Worm (Caenorhabditis elegans) whole organism, L1 larva: ENCODE results near the gene lmtr-2.
A peak's percentile ranks its signal among the peaks of the same experiment; 100 is the strongest.

Experiments
- F16B12.6 ChIP-seq: fragments of 150-350 bp; optimal IDR thresholded peaks from 2 replicates; lab custom pipeline; 2014; ENCODE audit warnings: missing biosample characterization, missing genetic modification characterization
- Y116A8C.19 ChIP-seq: sonication (generic microtip); optimal IDR thresholded peaks from 2 replicates; lab custom pipeline; 2016; ENCODE audit warnings: missing compliant biosample characterization, missing genetic modification characterization, borderline replicate concordance
- aha-1 ChIP-seq: fragments of 150-350 bp; optimal IDR thresholded peaks from 2 replicates; lab custom pipeline; 2014; ENCODE audit warnings: missing biosample characterization, missing genetic modification characterization
- alr-1 ChIP-seq: fragments of 200-800 bp; sonication (Bioruptor generic); optimal IDR thresholded peaks from 2 replicates; lab custom pipeline; 2018; ENCODE audit warnings: borderline replicate concordance, mild to moderate bottlenecking, missing genetic modification characterization, missing compliant biosample characterization
- ama-1 ChIP-seq: fragments of 150-350 bp; optimal IDR thresholded peaks from 2 replicates; lab custom pipeline; 2014
- ceh-82 ChIP-seq, 3 experiments: fragments of 150-350 bp in 1 of 3; sonication (generic microtip) in 2 of 3; optimal IDR thresholded peaks; 2 replicates each; lab custom pipeline; 2014 to 2017; ENCODE audit warnings: missing biosample characterization in 3 of 3, missing genetic modification characterization in 3 of 3
- ceh-88 ChIP-seq: fragments of 200-800 bp; sonication (Bioruptor generic); IDR thresholded peaks from 2 replicates; pipeline ENCODE4 v1.3.6; 2022; ENCODE audit warnings: missing genetic modification characterization, missing compliant biosample characterization
- ceh-90 ChIP-seq: sonication (generic microtip); optimal IDR thresholded peaks from 2 replicates; lab custom pipeline; 2016; ENCODE audit warnings: missing genetic modification characterization, missing compliant biosample characterization
- dsc-1 ChIP-seq: sonication (generic microtip); optimal IDR thresholded peaks from 2 replicates; lab custom pipeline; 2016; ENCODE audit warnings: mild to moderate bottlenecking, missing genetic modification characterization, missing compliant biosample characterization
- efl-1 ChIP-seq, 4 experiments: fragments of 150-350 bp; optimal IDR thresholded peaks in 3 of 4; peaks in 1 of 4; 1 replicate in 1 of 4; 2 replicates in 3 of 4; lab custom pipeline; 2014; ENCODE audit warnings: missing biosample characterization in 2 of 4, missing genetic modification characterization in 2 of 4, missing genetic modification reagents in 2 of 4
- elt-2 ChIP-seq: sonication (generic microtip); optimal IDR thresholded peaks from 2 replicates; lab custom pipeline; 2016; ENCODE audit warnings: missing genetic modification characterization, mild to moderate bottlenecking, inconsistent platforms, missing compliant biosample characterization, missing genetic modification reagents
- elt-3 ChIP-seq, 6 experiments: fragments of 150-350 bp in 1 of 6; sonication (generic microtip); optimal IDR thresholded peaks; 2 replicates each; lab custom pipeline; 2017 to 2018; ENCODE audit warnings: missing biosample characterization in 6 of 6, missing genetic modification characterization in 6 of 6, inconsistent platforms in 1 of 6
- ets-5 ChIP-seq: fragments of 200-800 bp; sonication (Bioruptor generic); IDR thresholded peaks from 2 replicates; pipeline ENCODE4 v1.3.6; 2022; ENCODE audit warnings: missing genetic modification characterization, missing compliant biosample characterization
- fkh-10 ChIP-seq: sonication (generic microtip); optimal IDR thresholded peaks from 2 replicates; lab custom pipeline; 2017; ENCODE audit warnings: missing biosample characterization, missing genetic modification reagents, missing genetic modification characterization
- fkh-8 ChIP-seq: sonication (generic microtip); optimal IDR thresholded peaks from 2 replicates; lab custom pipeline; 2016; ENCODE audit warnings: mild to moderate bottlenecking, missing genetic modification characterization, missing compliant biosample characterization
- fos-1 ChIP-seq: fragments of 150-350 bp; optimal IDR thresholded peaks from 2 replicates; lab custom pipeline; 2014; ENCODE audit warnings: missing biosample characterization, missing genetic modification characterization
- hlh-17 ChIP-seq: fragments of 200-800 bp; sonication (Bioruptor generic); optimal IDR thresholded peaks from 2 replicates; lab custom pipeline; 2018; ENCODE audit warnings: missing genetic modification characterization, mild to moderate bottlenecking, missing compliant biosample characterization, moderate library complexity, borderline replicate concordance
- hlh-4 ChIP-seq: sonication (generic microtip); optimal IDR thresholded peaks from 2 replicates; lab custom pipeline; 2016; ENCODE audit warnings: mild to moderate bottlenecking, missing genetic modification characterization, missing compliant biosample characterization
- hpl-2 ChIP-seq: fragments of 150-350 bp; optimal IDR thresholded peaks from 2 replicates; lab custom pipeline; 2014; ENCODE audit warnings: missing biosample characterization, missing genetic modification reagents, missing genetic modification characterization
- irx-1 ChIP-seq: sonication (generic microtip); optimal IDR thresholded peaks from 2 replicates; lab custom pipeline; 2016; ENCODE audit warnings: missing genetic modification characterization, missing compliant biosample characterization
- lin-13 ChIP-seq: fragments of 150-350 bp; optimal IDR thresholded peaks from 2 replicates; lab custom pipeline; 2014; ENCODE audit warnings: missing biosample characterization, missing genetic modification reagents, missing genetic modification characterization
- lin-15B ChIP-seq: fragments of 150-350 bp; sonication (generic microtip); optimal IDR thresholded peaks from 3 replicates; lab custom pipeline; 2014; ENCODE audit warnings: missing biosample characterization, missing genetic modification characterization
- lin-35 ChIP-seq, 2 experiments: fragments of 150-350 bp; optimal IDR thresholded peaks; 2 replicates each; lab custom pipeline; 2014; ENCODE audit warnings: missing biosample characterization in 2 of 2, missing genetic modification characterization in 2 of 2, missing genetic modification reagents in 2 of 2
- lin-39 ChIP-seq: fragments of 150-350 bp; optimal IDR thresholded peaks from 2 replicates; lab custom pipeline; 2014; ENCODE audit warnings: missing biosample characterization, missing genetic modification reagents, missing genetic modification characterization
- lsy-2 ChIP-seq, 2 experiments: fragments of 150-350 bp; optimal IDR thresholded peaks; 2 replicates each; lab custom pipeline; 2014; ENCODE audit warnings: missing biosample characterization in 2 of 2, missing genetic modification characterization in 2 of 2
- mab-9 ChIP-seq: fragments of 200-800 bp; sonication (Bioruptor generic); IDR thresholded peaks from 2 replicates; pipeline ENCODE4 v1.3.6; 2022; ENCODE audit warnings: missing genetic modification reagents, missing genetic modification characterization, missing compliant biosample characterization
- mef-2 ChIP-seq: fragments of 150-350 bp; optimal IDR thresholded peaks from 2 replicates; lab custom pipeline; 2014; ENCODE audit warnings: missing biosample characterization, missing genetic modification characterization
- nhr-20 ChIP-seq: sonication (generic microtip); optimal IDR thresholded peaks from 2 replicates; lab custom pipeline; 2016; ENCODE audit warnings: mild to moderate bottlenecking, missing genetic modification characterization, missing compliant biosample characterization
- nhr-28 ChIP-seq: fragments of 150-350 bp; optimal IDR thresholded peaks from 2 replicates; lab custom pipeline; 2014; ENCODE audit warnings: missing biosample characterization, missing genetic modification characterization
- nhr-47 ChIP-seq: sonication (generic microtip); optimal IDR thresholded peaks from 2 replicates; lab custom pipeline; 2016; ENCODE audit warnings: mild to moderate bottlenecking, missing genetic modification characterization, moderate library complexity, missing compliant biosample characterization
- nhr-71 ChIP-seq: sonication (generic microtip); optimal IDR thresholded peaks from 2 replicates; lab custom pipeline; 2016; ENCODE audit warnings: mild to moderate bottlenecking, missing genetic modification characterization, moderate library complexity, missing compliant biosample characterization
- nhr-76 ChIP-seq: sonication (generic microtip); optimal IDR thresholded peaks from 2 replicates; lab custom pipeline; 2017; ENCODE audit warnings: missing biosample characterization, missing genetic modification characterization
- nhr-84 ChIP-seq: sonication (generic microtip); optimal IDR thresholded peaks from 2 replicates; lab custom pipeline; 2017; ENCODE audit warnings: missing biosample characterization, missing genetic modification characterization
- nhr-85 ChIP-seq: sonication (generic microtip); peaks from one replicate; lab custom pipeline; 2016; ENCODE audit warnings: missing genetic modification characterization, inconsistent platforms, missing compliant biosample characterization
- pag-3 ChIP-seq: sonication (generic microtip); optimal IDR thresholded peaks from 2 replicates; lab custom pipeline; 2017; ENCODE audit warnings: missing genetic modification characterization, mild to moderate bottlenecking, missing compliant biosample characterization, antibody characterized with exemption, borderline replicate concordance; ENCODE audit not compliant: insufficient read depth
- rnt-1 ChIP-seq: sonication (generic microtip); optimal IDR thresholded peaks from 2 replicates; lab custom pipeline; 2016; ENCODE audit warnings: mild to moderate bottlenecking, missing genetic modification characterization, moderate library complexity, missing compliant biosample characterization
- sox-4 ChIP-seq: sonication (generic microtip); optimal IDR thresholded peaks from 2 replicates; lab custom pipeline; 2016; ENCODE audit warnings: missing genetic modification characterization, missing compliant biosample characterization
- sup-37 ChIP-seq: fragments of 200-800 bp; sonication (Bioruptor generic); optimal IDR thresholded peaks from 2 replicates; lab custom pipeline; 2018; ENCODE audit warnings: mild to moderate bottlenecking, missing genetic modification characterization, missing compliant biosample characterization
- swsn-7 ChIP-seq: sonication (generic microtip); optimal IDR thresholded peaks from 2 replicates; lab custom pipeline; 2016; ENCODE audit warnings: missing genetic modification characterization, missing compliant biosample characterization
- tbx-2 ChIP-seq: sonication (generic microtip); optimal IDR thresholded peaks from 2 replicates; lab custom pipeline; 2016; ENCODE audit warnings: missing genetic modification characterization, missing compliant biosample characterization
- tlp-1 ChIP-seq: fragments of 150-350 bp; optimal IDR thresholded peaks from 2 replicates; lab custom pipeline; 2014; ENCODE audit warnings: missing biosample characterization, missing genetic modification characterization
- unc-30 ChIP-seq: sonication (generic microtip); optimal IDR thresholded peaks from 2 replicates; lab custom pipeline; 2017; ENCODE audit warnings: missing biosample characterization, missing genetic modification characterization
- unc-86 ChIP-seq: sonication (generic microtip); optimal IDR thresholded peaks from 2 replicates; lab custom pipeline; 2016; ENCODE audit warnings: missing genetic modification characterization, missing compliant biosample characterization
- unc-98 ChIP-seq: fragments of 200-800 bp; sonication (Bioruptor generic); IDR thresholded peaks from 2 replicates; pipeline ENCODE4 v1.3.6; 2022; ENCODE audit warnings: missing genetic modification characterization, missing compliant biosample characterization
- vab-15 ChIP-seq: sonication (generic microtip); optimal IDR thresholded peaks from 2 replicates; lab custom pipeline; 2017; ENCODE audit warnings: missing genotype, mild to moderate bottlenecking, missing genetic modification characterization, missing compliant biosample characterization
- xbp-1 ChIP-seq: sonication (generic microtip); optimal IDR thresholded peaks from 2 replicates; lab custom pipeline; 2016; ENCODE audit warnings: missing genetic modification characterization, missing compliant biosample characterization
- zip-4 ChIP-seq: fragments of 200-800 bp; sonication (Bioruptor generic); optimal IDR thresholded peaks from 2 replicates; lab custom pipeline; 2018; ENCODE audit warnings: mild to moderate bottlenecking, missing genetic modification characterization, moderate library complexity, missing compliant biosample characterization
- ztf-11 ChIP-seq, 2 experiments: sonication (generic microtip); optimal IDR thresholded peaks; 2 replicates each; lab custom pipeline; 2016 to 2017; ENCODE audit warnings: missing genetic modification characterization in 2 of 2, missing biosample characterization in 1 of 2, missing compliant biosample characterization in 1 of 2

lmtr-2 gene

DNA sequence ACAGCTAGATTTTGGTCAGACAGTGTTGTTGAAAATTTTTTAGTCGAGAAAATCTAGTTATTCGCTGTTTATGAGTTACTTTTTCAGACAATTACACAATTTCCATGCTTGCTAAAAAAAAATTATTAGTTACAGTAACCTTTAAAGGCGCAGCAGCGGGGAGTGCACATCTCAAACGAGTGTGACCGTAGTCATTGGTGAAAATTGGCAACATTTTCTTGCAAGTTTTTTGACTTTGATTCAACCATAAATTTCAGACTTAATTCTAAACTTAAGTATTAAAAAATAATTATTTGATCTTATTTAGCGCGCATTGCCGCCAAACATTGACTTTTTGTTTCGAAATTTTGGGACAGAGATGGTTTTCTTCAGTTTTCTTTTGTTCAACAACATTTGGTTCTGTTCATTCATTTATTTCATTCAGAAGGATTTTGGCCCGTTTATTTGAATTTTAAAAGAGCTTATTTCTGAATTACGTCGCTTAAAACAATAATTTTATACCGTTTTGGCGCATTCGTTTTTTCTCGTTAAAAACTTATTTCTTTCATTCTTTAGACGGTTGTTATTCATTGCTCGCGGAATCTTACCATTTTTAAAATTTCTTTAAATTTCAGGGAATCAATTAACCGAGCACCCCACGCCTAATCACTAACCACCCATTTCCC, 18.1 kb upstream of the lmtr-2 start, which contains the start of gene oma-2:
oma-2 (plus strand) TSS at position 615 of the 665 bp plus-strand sequence.
- TF ChIP-seq elt-2 (tag; lab: Kevin White, UChicago) (no peak), lsy-2 (tag; optimal IDR thresholded peaks at IDR 0.05; lab: Kevin White, UChicago) (peak in 1 of 2 experiments; percentile 7)

DNA sequence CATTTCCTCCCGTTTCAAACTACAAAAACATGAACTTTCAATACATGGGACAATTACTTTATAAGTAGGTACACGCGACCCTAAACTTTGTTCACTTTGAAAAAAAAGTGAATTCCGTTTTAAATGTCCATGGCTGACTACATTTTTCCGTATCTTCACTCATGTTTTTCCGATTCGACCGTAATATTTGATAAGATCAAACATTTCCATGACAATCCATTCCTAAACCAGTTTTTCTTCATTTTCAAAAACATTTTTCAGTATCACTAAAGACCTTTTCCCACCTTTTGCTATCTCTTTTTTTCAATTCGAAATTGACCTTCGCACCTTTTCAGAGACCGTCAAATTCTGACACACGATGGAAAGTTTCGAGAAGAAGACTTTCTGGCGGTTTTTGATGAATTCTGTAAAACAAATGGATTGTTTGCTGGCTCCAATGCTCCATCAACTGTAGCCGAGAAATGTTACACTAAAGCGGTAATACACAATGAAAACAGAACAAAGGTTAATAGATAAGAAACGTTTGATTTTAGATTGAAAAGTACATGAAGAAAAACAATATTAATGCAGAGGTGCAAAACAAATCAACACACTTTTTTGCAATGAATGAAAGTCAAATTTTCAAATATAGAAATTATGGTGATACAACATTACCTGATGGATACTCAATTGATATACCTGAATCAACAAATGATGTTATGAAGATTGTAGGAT, 16.7 kb upstream of the lmtr-2 start:
- TF ChIP-seq lin-39 (tag; lab: Kevin White, UChicago) (no peak), ama-1 (no peak), swsn-7 (tag; lab: Kevin White, UChicago) (no peak), nhr-20 (tag; lab: Kevin White, UChicago) (peak; percentile 56), hlh-4 (tag; lab: Kevin White, UChicago) (no peak), aha-1 (tag; lab: Kevin White, UChicago) (no peak), alr-1 (tag; lab: Kevin White, UChicago) (no peak), sup-37 (GFP tag; lab: Kevin White, UChicago) (no peak), zip-4 (GFP tag; lab: Kevin White, UChicago) (no peak), nhr-85 (tag; lab: Kevin White, UChicago) (peak; percentile 90), tlp-1 (tag; lab: Kevin White, UChicago) (no peak), nhr-84 (no peak), irx-1 (tag; lab: Kevin White, UChicago) (no peak), sox-4 (tag; lab: Kevin White, UChicago) (no peak), elt-3 (tag; optimal IDR thresholded peaks at IDR 0.05; lab: Kevin White, UChicago) (peak in 5 of 6 experiments; percentile 9 to 82 (median 30)), F16B12.6 (tag; lab: Kevin White, UChicago) (no peak), mef-2 (tag; lab: Kevin White, UChicago) (no peak), unc-30 (tag; lab: Kevin White, UChicago) (no peak), nhr-76 (no peak), fkh-10 (GFP tag; lab: Kevin White, UChicago) (no peak), hlh-17 (GFP tag; lab: Kevin White, UChicago) (no peak), ceh-88 (GFP tag; lab: Robert Waterston, UW) (no peak), nhr-28 (tag; lab: Kevin White, UChicago) (no peak), tbx-2 (tag; lab: Kevin White, UChicago) (no peak), lin-13 (GFP tag; lab: Kevin White, UChicago) (no peak), lin-15B (tag; lab: Kevin White, UChicago) (no peak), ceh-90 (tag; lab: Kevin White, UChicago) (no peak), fkh-8 (tag; lab: Kevin White, UChicago) (no peak), ztf-11 (tag; optimal IDR thresholded peaks at IDR 0.05; lab: Kevin White, UChicago) (no peak), unc-86 (tag; lab: Kevin White, UChicago) (no peak), unc-98 (GFP tag; lab: Robert Waterston, UW) (no peak), ets-5 (GFP tag; lab: Robert Waterston, UW) (no peak), hpl-2 (GFP tag; lab: Kevin White, UChicago) (no peak), fos-1 (tag; lab: Kevin White, UChicago) (no peak), mab-9 (GFP tag; lab: Robert Waterston, UW) (no peak), nhr-47 (tag; lab: Kevin White, UChicago) (no peak), lin-35 (GFP tag; optimal IDR thresholded peaks at IDR 0.05; lab: Kevin White, UChicago) (peak in 1 of 2 experiments; percentile 9), nhr-71 (peak; percentile 21), pag-3 (no peak), Y116A8C.19 (tag; lab: Kevin White, UChicago) (no peak), dsc-1 (tag; lab: Kevin White, UChicago) (no peak), efl-1 (optimal IDR thresholded peaks at IDR 0.05; lab: Kevin White, UChicago) (no peak), efl-1 (GFP tag; optimal IDR thresholded peaks at IDR 0.05 in 1 of 2; lab: Kevin White, UChicago) (peak in 1 of 2 experiments; percentile 54), xbp-1 (tag; lab: Kevin White, UChicago) (no peak), rnt-1 (no peak), ceh-82 (tag; optimal IDR thresholded peaks at IDR 0.05; lab: Kevin White, UChicago) (no peak), vab-15 (tag; lab: Kevin White, UChicago) (no peak)
